Fruit fly (Drosophila melanogaster) whole organism, embryonic: Measurements from ENCODE around the gene Dpm1.

Source experiments
- BEAF-32 ChIP-seq: fragments of 200-800 bp; sonication (Bioruptor generic); optimal IDR thresholded peaks from 3 replicates; lab custom pipeline; 2017; ENCODE audit warnings: missing biosample characterization, missing genetic modification characterization, mild to moderate bottlenecking, moderate library complexity, missing genetic modification reagents
- CG10147 ChIP-seq: fragments of 200-800 bp; sonication (Bioruptor generic); optimal IDR thresholded peaks from 2 replicates; lab custom pipeline; 2019; ENCODE audit warnings: missing biosample characterization, mild to moderate bottlenecking, missing genetic modification characterization, moderate library complexity
- CG11695 ChIP-seq: fragments of 200-800 bp; sonication (Bioruptor generic); IDR thresholded peaks from 3 replicates; pipeline ENCODE4 v1.3.6; 2022; ENCODE audit warnings: missing biosample characterization, missing genetic modification characterization
- CG12659 ChIP-seq: fragments of 200-800 bp; sonication (Bioruptor generic); optimal IDR thresholded peaks from 3 replicates; lab custom pipeline; 2017; ENCODE audit warnings: mild to moderate bottlenecking, missing biosample characterization, missing genetic modification reagents, missing genetic modification characterization
- CG14710 ChIP-seq: fragments of 200-800 bp; sonication (Bioruptor generic); optimal IDR thresholded peaks from 3 replicates; lab custom pipeline; 2019; ENCODE audit warnings: missing biosample characterization, mild to moderate bottlenecking, missing genetic modification characterization, moderate library complexity
- CG1529 ChIP-seq: fragments of 200-800 bp; sonication (Bioruptor generic); optimal IDR thresholded peaks from 3 replicates; lab custom pipeline; 2018; ENCODE audit warnings: missing biosample characterization, missing genetic modification characterization
- CG16813 ChIP-seq: fragments of 200-800 bp; sonication (Bioruptor generic); IDR thresholded peaks from 3 replicates; pipeline ENCODE4 v1.3.6; 2022; ENCODE audit warnings: missing biosample characterization, missing genetic modification characterization; ENCODE audit not compliant: partially characterized antibody
- CG17186 ChIP-seq: fragments of 200-800 bp; sonication (Bioruptor generic); optimal IDR thresholded peaks from 3 replicates; lab custom pipeline; 2017; ENCODE audit warnings: missing biosample characterization, missing genetic modification reagents, missing genetic modification characterization
- CG17359 ChIP-seq: fragments of 200-800 bp; sonication (Bioruptor generic); optimal IDR thresholded peaks from 3 replicates; lab custom pipeline; 2018; ENCODE audit warnings: missing biosample characterization, mild to moderate bottlenecking, missing genetic modification characterization, moderate library complexity
- CG2116 ChIP-seq: fragments of 200-800 bp; sonication (Bioruptor generic); optimal IDR thresholded peaks from 3 replicates; lab custom pipeline; 2018; ENCODE audit warnings: missing biosample characterization, mild to moderate bottlenecking, missing genetic modification characterization
- CG30403 ChIP-seq: fragments of 200-800 bp; sonication (Bioruptor generic); optimal IDR thresholded peaks from 3 replicates; lab custom pipeline; 2016; ENCODE audit warnings: missing biosample characterization, missing genetic modification characterization
- CG31224 ChIP-seq: fragments of 200-800 bp; sonication (Bioruptor generic); IDR thresholded peaks from 2 replicates; pipeline ENCODE4 v1.3.6; 2022; ENCODE audit warnings: missing biosample characterization, missing genetic modification characterization
- CG34376 ChIP-seq: fragments of 200-800 bp; sonication (Bioruptor generic); optimal IDR thresholded peaks from 2 replicates; lab custom pipeline; 2018; ENCODE audit warnings: missing biosample characterization, mild to moderate bottlenecking, missing genetic modification characterization
- CG6791 ChIP-seq: fragments of 200-800 bp; sonication (Bioruptor generic); IDR thresholded peaks from 3 replicates; pipeline ENCODE4 v1.3.6; 2022; ENCODE audit warnings: missing biosample characterization, missing genetic modification characterization; ENCODE audit not compliant: partially characterized antibody
- CG7839 ChIP-seq: fragments of 200-800 bp; sonication (Bioruptor generic); optimal IDR thresholded peaks from 3 replicates; lab custom pipeline; 2018; ENCODE audit warnings: missing biosample characterization, mild to moderate bottlenecking, missing genetic modification characterization, moderate library complexity
- CG8924 ChIP-seq: fragments of 200-800 bp; optimal IDR thresholded peaks from 3 replicates; lab custom pipeline; 2019; ENCODE audit warnings: missing biosample characterization, mild to moderate bottlenecking, missing genetic modification characterization, moderate library complexity
- CG9797 ChIP-seq: fragments of 200-800 bp; sonication (Bioruptor generic); optimal IDR thresholded peaks from 3 replicates; lab custom pipeline; 2018; ENCODE audit warnings: missing biosample characterization, mild to moderate bottlenecking, missing genetic modification characterization
- Dbx ChIP-seq: fragments of 200-800 bp; sonication (Bioruptor generic); IDR thresholded peaks from 3 replicates; pipeline ENCODE4 v1.3.6; 2022; ENCODE audit warnings: missing biosample characterization, missing genetic modification characterization
- Dek ChIP-seq: fragments of 200-800 bp; sonication (Bioruptor generic); optimal IDR thresholded peaks from 3 replicates; lab custom pipeline; 2019; ENCODE audit warnings: missing biosample characterization, mild to moderate bottlenecking, missing genetic modification characterization, moderate library complexity
- Dip3 ChIP-seq: fragments of 200-800 bp; sonication (Bioruptor generic); optimal IDR thresholded peaks from 3 replicates; lab custom pipeline; 2016; ENCODE audit warnings: missing biosample characterization, missing genetic modification characterization
- Doc3 ChIP-seq: fragments of 200-800 bp; sonication (Bioruptor generic); IDR thresholded peaks from 3 replicates; pipeline ENCODE4 v1.3.6; 2022; ENCODE audit warnings: missing biosample characterization, missing genetic modification characterization; ENCODE audit not compliant: partially characterized antibody
- HLH4C ChIP-seq: fragments of 200-800 bp; sonication (Bioruptor generic); IDR thresholded peaks from 3 replicates; pipeline ENCODE4 v1.3.6; 2022; ENCODE audit warnings: missing biosample characterization, missing genetic modification characterization; ENCODE audit not compliant: partially characterized antibody
- Hand ChIP-seq: fragments of 200-800 bp; sonication (Bioruptor generic); optimal IDR thresholded peaks from 2 replicates; lab custom pipeline; 2017; ENCODE audit warnings: mild to moderate bottlenecking, missing biosample characterization, missing genetic modification reagents, missing genetic modification characterization
- Lhr ChIP-seq: fragments of 200-800 bp; sonication (Bioruptor generic); optimal IDR thresholded peaks from 3 replicates; lab custom pipeline; 2017; ENCODE audit warnings: mild to moderate bottlenecking, missing biosample characterization, missing genetic modification reagents, missing genetic modification characterization
- MBD-R2 ChIP-seq: fragments of 200-800 bp; sonication (Bioruptor generic); IDR thresholded peaks from 2 replicates; pipeline ENCODE4 v1.3.6; 2022; ENCODE audit warnings: missing biosample characterization, missing genetic modification characterization
- NFAT ChIP-seq: fragments of 200-800 bp; sonication (Bioruptor generic); IDR thresholded peaks from 2 replicates; pipeline ENCODE4 v1.3.6; 2022; ENCODE audit warnings: missing biosample characterization, missing genetic modification characterization
- Nf-YC ChIP-seq: fragments of 200-800 bp; optimal IDR thresholded peaks from 3 replicates; lab custom pipeline; 2019; ENCODE audit warnings: missing biosample characterization, mild to moderate bottlenecking, missing genetic modification characterization, moderate library complexity
- Sin3A ChIP-seq: fragments of >200 bp; optimal IDR thresholded peaks from 2 replicates; lab custom pipeline; 2018
- Ssrp ChIP-seq: fragments of 200-800 bp; sonication (Bioruptor generic); optimal IDR thresholded peaks from 2 replicates; lab custom pipeline; 2018; ENCODE audit warnings: missing biosample characterization, mild to moderate bottlenecking, missing genetic modification characterization, moderate library complexity
- Xbp1 ChIP-seq: fragments of 200-800 bp; sonication (Bioruptor generic); optimal IDR thresholded peaks from 3 replicates; lab custom pipeline; 2016; ENCODE audit warnings: missing biosample characterization, mild to moderate bottlenecking, missing genetic modification characterization
- ab ChIP-seq: fragments of 200-800 bp; sonication (Bioruptor generic); optimal IDR thresholded peaks from 2 replicates; lab custom pipeline; 2016; ENCODE audit warnings: missing biosample characterization, missing genetic modification characterization
- br ChIP-seq: fragments of >200 bp; optimal IDR thresholded peaks from 2 replicates; lab custom pipeline; 2017
- cg ChIP-seq: fragments of 200-800 bp; sonication (Bioruptor generic); optimal IDR thresholded peaks from 3 replicates; lab custom pipeline; 2019; ENCODE audit warnings: missing biosample characterization, mild to moderate bottlenecking, missing genetic modification characterization, moderate library complexity
- chinmo ChIP-seq: fragments of 200-800 bp; sonication (Bioruptor generic); IDR thresholded peaks from 4 replicates; pipeline ENCODE4 v1.3.6; 2022; ENCODE audit warnings: missing biosample characterization, missing genetic modification characterization; ENCODE audit not compliant: partially characterized antibody
- ewg ChIP-seq: fragments of 200-800 bp; sonication (Bioruptor generic); optimal IDR thresholded peaks from 3 replicates; lab custom pipeline; 2017; ENCODE audit warnings: mild to moderate bottlenecking, missing biosample characterization, missing genetic modification reagents, missing genetic modification characterization
- gfzf ChIP-seq: fragments of 200-800 bp; sonication (Bioruptor generic); optimal IDR thresholded peaks from 2 replicates; lab custom pipeline; 2016; ENCODE audit warnings: missing biosample characterization, mild to moderate bottlenecking, missing genetic modification characterization, moderate library complexity
- inv ChIP-seq: fragments of 200-800 bp; sonication (Bioruptor generic); IDR thresholded peaks from 2 replicates; pipeline ENCODE4 v1.3.6; 2022; ENCODE audit warnings: missing biosample characterization, missing genetic modification characterization; ENCODE audit not compliant: partially characterized antibody
- kah ChIP-seq: fragments of 200-800 bp; sonication (Bioruptor generic); optimal IDR thresholded peaks from 2 replicates; lab custom pipeline; 2018; ENCODE audit warnings: missing biosample characterization, mild to moderate bottlenecking, missing genetic modification characterization
- knrl ChIP-seq: fragments of 200-800 bp; sonication (Bioruptor generic); IDR thresholded peaks from 3 replicates; pipeline ENCODE4 v1.3.6; 2022; ENCODE audit warnings: missing biosample characterization, missing genetic modification characterization; ENCODE audit not compliant: partially characterized antibody
- nmo ChIP-seq: fragments of 200-800 bp; sonication (Bioruptor generic); optimal IDR thresholded peaks from 2 replicates; lab custom pipeline; 2018; ENCODE audit warnings: missing biosample characterization, mild to moderate bottlenecking, missing genetic modification characterization, moderate library complexity
- pfk ChIP-seq: fragments of 200-800 bp; sonication (Bioruptor generic); optimal IDR thresholded peaks from 2 replicates; lab custom pipeline; 2018; ENCODE audit warnings: missing biosample characterization, mild to moderate bottlenecking, missing genetic modification characterization, moderate library complexity
- phol ChIP-seq: fragments of 200-800 bp; sonication (Bioruptor generic); optimal IDR thresholded peaks from 3 replicates; lab custom pipeline; 2018; ENCODE audit warnings: missing biosample characterization, mild to moderate bottlenecking, missing genetic modification characterization, moderate library complexity
- sens ChIP-seq: fragments of 200-800 bp; sonication (Bioruptor generic); peaks from one replicate; lab custom pipeline; 2016; ENCODE audit warnings: missing biosample characterization, missing genetic modification characterization
- slp2 ChIP-seq: fragments of 200-800 bp; sonication (Bioruptor generic); optimal IDR thresholded peaks from 2 replicates; lab custom pipeline; 2016; ENCODE audit warnings: missing biosample characterization, missing genetic modification characterization
- sna ChIP-seq: fragments of 200-800 bp; sonication (Bioruptor generic); IDR thresholded peaks from 2 replicates; pipeline ENCODE4 v1.3.6; 2022; ENCODE audit warnings: missing biosample characterization, missing genetic modification characterization; ENCODE audit not compliant: partially characterized antibody
- sob ChIP-seq: fragments of 200-800 bp; sonication (Bioruptor generic); IDR thresholded peaks from 2 replicates; pipeline ENCODE4 v1.3.6; 2022; ENCODE audit warnings: missing biosample characterization, missing genetic modification characterization
- stwl ChIP-seq: fragments of 200-800 bp; sonication (Bioruptor generic); optimal IDR thresholded peaks from 3 replicates; lab custom pipeline; 2018; ENCODE audit warnings: missing biosample characterization, mild to moderate bottlenecking, missing genetic modification characterization, moderate library complexity
- sug ChIP-seq: fragments of 200-800 bp; optimal IDR thresholded peaks from 2 replicates; lab custom pipeline; 2019; ENCODE audit warnings: missing biosample characterization, mild to moderate bottlenecking, missing genetic modification characterization, moderate library complexity
- toy ChIP-seq: fragments of 200-800 bp; sonication (Bioruptor generic); IDR thresholded peaks from 2 replicates; pipeline ENCODE4 v1.3.6; 2022; ENCODE audit warnings: missing biosample characterization, missing genetic modification characterization
- unc-4 ChIP-seq: fragments of 200-800 bp; sonication (Bioruptor generic); IDR thresholded peaks from 2 replicates; pipeline ENCODE4 v1.3.6; 2022; ENCODE audit warnings: missing biosample characterization, missing genetic modification characterization; ENCODE audit not compliant: partially characterized antibody

Gene Dpm1

DNA sequence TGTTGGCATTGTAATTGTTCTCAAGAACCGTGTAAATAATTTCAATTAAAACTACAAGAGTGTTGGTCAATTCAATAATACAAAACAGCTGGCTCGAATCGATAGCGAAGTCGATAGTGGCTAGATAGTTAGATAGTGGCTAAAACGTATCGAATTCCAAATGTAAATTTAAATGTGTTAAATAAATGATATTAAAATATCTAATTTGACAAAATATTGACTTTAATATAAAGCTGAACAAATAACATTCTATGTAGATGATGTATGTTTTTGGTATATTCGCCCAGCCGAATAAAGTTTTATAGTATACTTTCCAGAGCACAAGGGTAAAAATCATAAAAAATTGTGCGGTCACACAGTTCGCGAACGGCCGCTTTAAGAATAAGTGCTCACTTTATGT is at the start of gene Dpm1, which contains the start of gene CG10137 (continued):
- TF ChIP-seq sug (tag; lab: Kevin White, UChicago) = peak; percentile 5
- TF ChIP-seq nmo = peak; percentile 61
- peak; percentile 70 for TF ChIP-seq CG9797 (GFP tag; lab: Kevin White, UChicago)
- peak; percentile 20 for TF ChIP-seq CG8924 (tag; lab: Kevin White, UChicago)
- no peak for TF ChIP-seq CG11695
- TF ChIP-seq phol (tag; lab: Kevin White, UChicago) = peak; percentile 36
- TF ChIP-seq Dbx (GFP tag; lab: Robert Waterston, UW) = no peak
- peak; percentile 77 for TF ChIP-seq Doc3 (GFP tag; lab: Robert Waterston, UW)
- TF ChIP-seq CG12659 (GFP tag; lab: Kevin White, UChicago) = peak; percentile 82
- peak; percentile 7 for TF ChIP-seq Nf-YC (tag; lab: Kevin White, UChicago)
- TF ChIP-seq CG34376 (GFP tag; lab: Kevin White, UChicago) = no peak
- peak; percentile 82 for TF ChIP-seq MBD-R2
- no peak for TF ChIP-seq Dip3 (GFP tag; lab: Kevin White, UChicago)
- peak; percentile 73 for TF ChIP-seq unc-4 (GFP tag; lab: Robert Waterston, UW)
- TF ChIP-seq slp2 = no peak
- peak; percentile 49; the same call in 1 of the 2 replicates for TF ChIP-seq sna (GFP tag; lab: Robert Waterston, UW)
- TF ChIP-seq ab (GFP tag; lab: Kevin White, UChicago) = no peak
- TF ChIP-seq sens = peak; percentile 48
- TF ChIP-seq CG30403 (GFP tag; lab: Kevin White, UChicago) = peak; percentile 4
- peak; percentile 40; the same call in 1 of the 2 replicates for TF ChIP-seq inv (GFP tag; lab: Robert Waterston, UW)
- peak; percentile 15 for TF ChIP-seq CG17186 (GFP tag; lab: Kevin White, UChicago)
- peak; percentile 76 for TF ChIP-seq gfzf (GFP tag; lab: Kevin White, UChicago)
- TF ChIP-seq Lhr (GFP tag; lab: Kevin White, UChicago) = peak; percentile 70
- TF ChIP-seq CG7839 (tag; lab: Kevin White, UChicago) = peak; percentile 8
- peak; percentile 82 for TF ChIP-seq BEAF-32
- TF ChIP-seq ewg = no peak
- TF ChIP-seq CG31224 (GFP tag; lab: Robert Waterston, UW) = no peak
- peak; percentile 93 for TF ChIP-seq stwl (tag; lab: Kevin White, UChicago)
- TF ChIP-seq NFAT = no peak
- no peak for TF ChIP-seq CG17359 (tag; lab: Kevin White, UChicago)
- peak; percentile 0 for TF ChIP-seq cg (GFP tag; lab: Kevin White, UChicago)
- peak; percentile 40 for TF ChIP-seq Sin3A (lab: Kevin White, UChicago)
- TF ChIP-seq chinmo (GFP tag; lab: Robert Waterston, UW) = 0 out of 4 replicates have a peak, but pooled peaks have one; percentile 43
- TF ChIP-seq CG2116 (GFP tag; lab: Kevin White, UChicago) = peak; percentile 74
- TF ChIP-seq br (lab: Kevin White, UChicago) = no peak
- no peak for TF ChIP-seq CG1529 (GFP tag; lab: Kevin White, UChicago)
- peak; percentile 69 for TF ChIP-seq HLH4C (GFP tag; lab: Robert Waterston, UW)
- peak; percentile 64 for TF ChIP-seq CG6791 (GFP tag; lab: Robert Waterston, UW)
- no peak for TF ChIP-seq kah
- TF ChIP-seq sob = 0 out of 2 replicates have a peak, but pooled peaks have one; percentile 29
- TF ChIP-seq CG10147 (GFP tag; lab: Kevin White, UChicago) = peak; percentile 12
- TF ChIP-seq Xbp1 (GFP tag; lab: Kevin White, UChicago) = peak; percentile 3
- peak; percentile 60 for TF ChIP-seq knrl (GFP tag; lab: Robert Waterston, UW)
- no peak for TF ChIP-seq toy (GFP tag; lab: Robert Waterston, UW)
- no peak for TF ChIP-seq pfk (GFP tag; lab: Kevin White, UChicago)
- TF ChIP-seq Hand (GFP tag; lab: Kevin White, UChicago) = no peak
- TF ChIP-seq CG14710 (tag; lab: Kevin White, UChicago) = peak; percentile 49
- no peak for TF ChIP-seq Dek (tag; lab: Kevin White, UChicago)
- peak; percentile 52; the same call in 2 of the 3 replicates for TF ChIP-seq CG16813 (GFP tag; lab: Robert Waterston, UW)
- TF ChIP-seq Ssrp = no peak
